Worm (Caenorhabditis elegans) whole organism, young adult: ENCODE results near the gene fipr-2.

ENCODE experiments used
- F22D6.2 ChIP-seq: sonication (generic microtip); optimal IDR thresholded peaks from 2 replicates; lab custom pipeline; 2016; ENCODE audit warnings: mild to moderate bottlenecking, missing genetic modification characterization, missing compliant biosample characterization
- F57C9.4 ChIP-seq: sonication (generic microtip); optimal IDR thresholded peaks from 2 replicates; lab custom pipeline; 2017; ENCODE audit warnings: mild to moderate bottlenecking, missing genetic modification characterization, missing compliant biosample characterization
- K11D2.4 ChIP-seq: fragments of 200-800 bp; sonication (Bioruptor generic); IDR thresholded peaks from 2 replicates; pipeline ENCODE4 v1.3.6; 2022; ENCODE audit warnings: missing genetic modification reagents, missing genetic modification characterization, missing compliant biosample characterization
- T26A5.8 ChIP-seq: sonication (generic microtip); optimal IDR thresholded peaks from 2 replicates; lab custom pipeline; 2016; ENCODE audit warnings: missing genetic modification characterization, missing compliant biosample characterization
- Y53G8AR.9 ChIP-seq: fragments of 200-800 bp; sonication (Bioruptor generic); conservative IDR thresholded peaks from 2 replicates; pipeline ENCODE4 v1.3.6; 2022; ENCODE audit warnings: missing genetic modification reagents, missing genetic modification characterization, missing compliant biosample characterization
- ceh-58 ChIP-seq: fragments of 200-800 bp; sonication (Bioruptor generic); IDR thresholded peaks from 2 replicates; pipeline ENCODE4 v1.3.6; 2022; ENCODE audit warnings: missing genetic modification characterization, missing compliant biosample characterization
- him-1 ChIP-seq: sonication (generic microtip); optimal IDR thresholded peaks from 2 replicates; lab custom pipeline; 2016; ENCODE audit warnings: missing genotype, missing genetic modification reagents, missing genetic modification characterization, missing compliant biosample characterization
- lag-1 ChIP-seq: fragments of 200-800 bp; sonication (Bioruptor generic); IDR thresholded peaks from 2 replicates; pipeline ENCODE4 v1.3.6; 2022; ENCODE audit warnings: missing genetic modification reagents, missing genetic modification characterization, missing compliant biosample characterization
- lsl-1 ChIP-seq: fragments of 200-800 bp; sonication (Bioruptor generic); optimal IDR thresholded peaks from 2 replicates; lab custom pipeline; 2018; ENCODE audit warnings: mild to moderate bottlenecking, missing genetic modification characterization, moderate library complexity, missing compliant biosample characterization
- mxl-1 ChIP-seq: sonication (generic microtip); optimal IDR thresholded peaks from 2 replicates; lab custom pipeline; 2016; ENCODE audit warnings: missing genetic modification characterization, missing compliant biosample characterization
- rec-8 ChIP-seq, 2 experiments: sonication (generic microtip); optimal IDR thresholded peaks; 2 replicates each; lab custom pipeline; 2016; ENCODE audit warnings: mild to moderate bottlenecking in 2 of 2, missing genetic modification characterization in 2 of 2, missing genetic modification reagents in 2 of 2, missing genotype in 2 of 2, missing biosample characterization in 1 of 2, missing compliant biosample characterization in 1 of 2, moderate library complexity in 1 of 2
- snpc-3.4 ChIP-seq: sonication (generic microtip); optimal IDR thresholded peaks from 2 replicates; lab custom pipeline; 2017; ENCODE audit warnings: missing genetic modification characterization, mild to moderate bottlenecking, missing compliant biosample characterization, antibody characterized with exemption, moderate library complexity, missing genotype, missing genetic modification reagents
- unc-130 ChIP-seq: sonication (generic microtip); optimal IDR thresholded peaks from 2 replicates; lab custom pipeline; 2016; ENCODE audit warnings: missing genetic modification reagents, missing genetic modification characterization, missing compliant biosample characterization
- unc-62 ChIP-seq: fragments of 150-350 bp; optimal IDR thresholded peaks from 2 replicates; lab custom pipeline; 2014; ENCODE audit warnings: missing biosample characterization, missing genetic modification reagents, missing genetic modification characterization

DNA sequence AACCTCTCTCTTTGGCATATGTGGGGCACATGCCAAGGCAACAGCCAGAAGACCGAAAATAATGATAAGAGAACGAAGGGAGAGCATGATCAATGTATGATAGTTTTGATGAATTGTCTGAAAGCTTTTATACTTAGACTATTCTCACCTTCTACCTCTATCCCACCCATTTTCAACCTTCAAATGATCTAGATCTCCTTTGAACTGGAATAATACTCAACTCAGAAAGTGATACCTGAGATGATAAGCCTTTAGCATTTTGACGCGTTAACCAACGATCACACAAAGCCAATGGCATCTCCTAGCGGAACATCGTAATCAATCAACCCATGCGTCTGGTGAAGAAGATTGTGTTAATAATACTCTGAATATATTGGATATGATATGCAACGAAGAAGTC, 39.4 kb downstream of the fipr-2 start, which contains the start of gene K01D12.9:
- no peak for TF ChIP-seq Y53G8AR.9
- TF ChIP-seq K11D2.4 (GFP tag; lab: Robert Waterston, UW): no peak
- no peak for TF ChIP-seq F22D6.2
- no peak for TF ChIP-seq rec-8 (tag; optimal IDR thresholded peaks at IDR 0.05; lab: Kevin White, UChicago)
- no peak for TF ChIP-seq snpc-3.4
- TF ChIP-seq unc-130 (GFP tag; lab: Kevin White, UChicago): no peak
- no peak for TF ChIP-seq lsl-1 (GFP tag; lab: Kevin White, UChicago)
- no peak for TF ChIP-seq F57C9.4 (tag; lab: Kevin White, UChicago)
- no peak for TF ChIP-seq T26A5.8
- TF ChIP-seq ceh-58 (GFP tag; lab: Robert Waterston, UW): no peak
- no peak for TF ChIP-seq mxl-1 (tag; lab: Kevin White, UChicago)
- TF ChIP-seq lag-1 (GFP tag; lab: Robert Waterston, UW): no peak
- TF ChIP-seq him-1 (tag; lab: Kevin White, UChicago): no peak
- no peak for TF ChIP-seq unc-62
